Worm (Caenorhabditis elegans) whole organism, L4/young adult: ENCODE data around the gene epac-1.

Experiments
- W03F9.2 ChIP-seq: fragments of 150-350 bp; optimal IDR thresholded peaks from 2 replicates; lab custom pipeline; 2014; ENCODE audit warnings: missing biosample characterization, missing genetic modification characterization
- dao-5 ChIP-seq: sonication (generic microtip); optimal IDR thresholded peaks from 2 replicates; lab custom pipeline; 2016; ENCODE audit warnings: missing genotype, missing genetic modification characterization, moderate library complexity, missing compliant biosample characterization
- him-1 ChIP-seq: sonication (generic microtip); optimal IDR thresholded peaks from 2 replicates; lab custom pipeline; 2016; ENCODE audit warnings: missing genotype, missing genetic modification reagents, missing genetic modification characterization, missing compliant biosample characterization

- TF ChIP-seq him-1 (no peak), W03F9.2 (no peak), dao-5 (tag; lab: Kevin White, UChicago) (no peak)
These were observed 17.3 kb downstream of the epac-1 start for ce11 chrIII:10206352-10206751.
